Fruit fly (Drosophila melanogaster) whole organism, larva: Measurements from ENCODE around the gene CG4537.
A peak's percentile ranks its signal among the peaks of the same experiment; 100 is the strongest.

ENCODE experiments used
- noc ChIP-seq: fragments of 200-800 bp; sonication (Bioruptor generic); optimal IDR thresholded peaks from 3 replicates; lab custom pipeline; 2019; ENCODE audit warnings: missing biosample characterization, mild to moderate bottlenecking, missing genetic modification characterization, moderate library complexity

The CG4537 gene

DNA sequence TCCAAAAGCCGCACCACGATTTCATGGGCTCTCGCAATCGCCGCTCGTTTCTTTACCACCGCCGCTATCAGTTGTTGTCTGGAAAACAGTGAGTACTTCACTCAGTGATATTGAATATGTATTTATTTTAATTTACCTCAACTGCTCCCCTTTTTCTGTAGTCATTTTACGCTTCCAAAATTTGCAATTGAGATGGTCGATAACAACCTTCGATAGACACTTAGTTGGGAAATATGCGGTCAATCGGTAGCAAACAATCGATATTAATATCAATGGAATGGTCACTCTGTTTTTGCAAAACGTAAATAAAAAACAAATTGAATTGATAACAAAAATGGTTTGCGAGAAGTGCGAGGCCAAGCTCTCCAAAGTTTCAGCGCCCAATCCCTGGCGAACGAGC is at the start of gene CG4537, which contains the start of gene CG34183:
TSS of gene CG4537 (plus strand) at position 310 of the 400 bp plus-strand sequence.
TSS of gene CG34183 (minus strand) at position 197 of the 400 bp plus-strand sequence.
- no peak for TF ChIP-seq noc (tag; lab: Kevin White, UChicago)

dm6 chr2L:9850788-9851187 is 39.9 kb upstream of the CG4537 start:
- TF ChIP-seq noc (tag; lab: Kevin White, UChicago) = no peak

DNA sequence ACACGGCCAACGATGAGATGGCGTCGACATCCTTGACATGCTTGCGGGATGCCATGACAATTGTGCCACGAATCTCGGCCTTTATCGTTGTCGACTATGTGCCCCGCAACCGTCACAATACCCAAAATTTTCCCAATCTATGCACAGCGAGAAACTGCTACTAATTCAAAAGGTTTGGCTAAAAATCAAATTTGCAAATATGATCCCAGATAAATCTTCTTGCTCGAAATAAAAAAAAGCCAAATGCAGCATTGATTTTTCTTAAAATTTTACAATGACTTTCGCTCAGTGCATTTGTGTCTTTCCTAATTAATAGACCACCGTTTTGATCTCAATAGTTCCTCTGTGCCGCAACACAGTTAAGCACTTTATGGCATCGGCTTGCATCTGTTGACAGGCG is 27.7 kb upstream of the CG4537 start:
- TF ChIP-seq noc (tag; lab: Kevin White, UChicago) = no peak

DNA sequence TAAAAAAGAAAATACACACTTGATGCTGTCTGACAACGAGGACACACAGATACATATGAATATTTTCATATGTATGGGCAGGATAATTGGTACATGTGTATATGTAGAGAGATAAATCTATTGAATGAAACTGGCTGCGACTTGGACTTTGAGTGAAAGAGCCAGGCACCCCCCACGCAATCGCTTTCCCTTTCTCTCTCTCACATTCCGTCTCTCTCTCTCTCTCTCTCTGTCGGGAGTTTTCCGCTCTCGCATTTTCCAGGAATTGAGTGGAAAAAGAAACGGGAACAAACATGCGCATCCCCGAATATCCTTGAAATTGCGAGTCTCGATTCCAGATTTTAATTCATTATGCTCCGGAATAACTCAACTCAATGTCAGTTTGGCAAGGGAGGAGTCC is 27.2 kb upstream of the CG4537 start:
- no peak for TF ChIP-seq noc (tag; lab: Kevin White, UChicago)

DNA sequence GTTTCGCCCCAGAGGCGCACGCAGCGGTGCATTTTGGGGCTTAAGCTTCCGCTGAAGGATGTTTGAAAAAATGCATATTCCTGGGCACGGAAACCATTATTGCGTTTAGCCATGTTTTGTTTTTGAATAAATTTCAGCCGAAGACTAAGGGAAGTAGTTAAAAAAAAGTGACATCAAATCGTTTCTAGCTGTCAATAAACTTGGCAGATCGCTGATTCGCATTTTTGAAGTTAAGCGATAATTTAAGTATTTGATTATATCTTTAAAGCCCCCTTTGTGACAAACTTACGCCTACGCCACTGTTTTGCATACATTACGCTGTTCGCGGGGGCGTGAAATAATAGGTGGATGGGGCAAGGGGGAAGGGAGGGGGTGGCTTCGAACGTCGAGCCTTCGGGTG is 26.3 kb upstream of the CG4537 start:
- peak; percentile 16 for TF ChIP-seq noc (tag; lab: Kevin White, UChicago)

DNA sequence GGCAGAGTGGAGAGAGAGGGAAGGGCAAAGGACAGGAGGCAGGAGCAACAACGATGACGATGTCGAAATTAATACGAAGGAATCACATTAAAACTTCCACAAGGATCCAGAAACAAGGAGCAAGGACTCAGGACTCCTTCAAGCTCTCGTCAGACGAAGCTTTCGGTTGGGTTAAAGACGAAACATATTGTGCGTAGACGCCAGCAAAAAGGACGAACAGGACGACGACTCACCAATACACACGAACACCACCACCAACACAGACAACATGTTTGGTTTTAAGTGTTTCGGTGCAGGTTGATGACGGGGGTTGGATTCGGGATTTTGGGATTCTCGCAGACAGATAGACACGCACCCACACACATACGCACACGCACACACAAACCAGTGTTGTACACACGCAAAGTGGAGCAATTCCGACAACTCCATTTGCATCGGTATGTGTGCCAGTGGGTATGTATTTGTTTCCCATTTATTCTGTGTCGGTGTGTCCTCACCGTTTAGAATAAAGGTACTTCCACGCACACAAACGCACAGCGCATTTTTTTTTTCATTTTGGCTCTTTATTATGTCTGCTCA is 8.2 kb upstream of the CG4537 start:
- TF ChIP-seq noc (tag; lab: Kevin White, UChicago) = no peak

DNA sequence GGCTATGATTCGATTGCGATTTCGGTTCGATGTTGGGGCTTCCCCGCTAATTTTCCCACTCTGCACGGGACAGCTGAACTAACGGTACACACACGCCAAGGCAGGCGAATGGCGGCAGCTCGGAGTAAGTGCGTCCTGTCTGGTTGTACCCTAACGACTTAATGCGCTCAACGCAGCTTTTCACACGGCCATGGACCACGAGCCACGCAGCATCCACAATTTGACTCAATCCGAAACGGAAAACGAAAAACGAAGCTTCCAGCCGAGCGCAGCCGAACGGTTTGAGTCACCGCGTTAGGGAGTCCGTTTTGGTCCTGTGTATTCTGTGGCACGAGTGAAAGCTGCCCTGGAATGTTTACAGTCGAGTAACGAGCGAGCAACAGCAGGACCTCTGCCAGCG is 4.6 kb upstream of the CG4537 start, which contains the start of gene nAChRalpha6:
TSS of gene nAChRalpha6 (minus strand) at position 165 of the 400 bp plus-strand sequence.
- no peak for TF ChIP-seq noc (tag; lab: Kevin White, UChicago)

dm6 chr2L:9887856-9888269 is 2.8 kb upstream of the CG4537 start, which contains the start of gene Fkbp59:
Gene Fkbp59, plus strand, starts transcription at chr2L:9888005.
- TF ChIP-seq noc (tag; lab: Kevin White, UChicago) = no peak

dm6 chr2L:9893183-9893582 is 2.5 kb downstream of the CG4537 start, which contains the start of gene mtDNA-helicase:
Gene mtDNA-helicase, minus strand, starts transcription at chr2L:9893446.
- no peak for TF ChIP-seq noc (tag; lab: Kevin White, UChicago)

DNA sequence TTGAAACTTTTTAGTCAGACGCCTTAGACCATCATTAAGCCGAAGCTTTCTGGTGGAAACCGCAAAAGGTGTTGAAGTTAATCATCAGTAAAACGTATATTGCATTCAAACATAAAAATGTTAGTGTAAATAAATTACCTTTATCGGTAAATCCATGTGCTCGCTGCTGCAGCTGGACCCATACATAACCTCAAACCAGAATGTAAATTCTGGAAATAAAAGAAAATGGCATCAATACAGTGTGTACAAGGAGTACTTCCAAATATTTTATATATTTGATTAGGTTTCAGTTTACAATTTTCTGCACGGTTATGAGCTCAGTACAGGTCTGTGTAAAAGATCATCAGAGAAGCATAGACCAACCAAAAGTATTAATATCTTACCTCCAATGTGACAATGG is 3.5 kb downstream of the CG4537 start:
- TF ChIP-seq noc (tag; lab: Kevin White, UChicago) = no peak

- peak; percentile 52 for TF ChIP-seq noc (tag; lab: Kevin White, UChicago)
Observed at dm6 chr2L:9894871-9895364, 4.2 kb downstream of the CG4537 start, which contains the start of gene Bka. Gene Bka, plus strand, starts transcription at chr2L:9895287.

- peak; percentile 20 for TF ChIP-seq noc (tag; lab: Kevin White, UChicago)
Observed at dm6 chr2L:9897296-9897695, 6.6 kb downstream of the CG4537 start, which contains the start of gene RpS2. Gene RpS2, minus strand, starts transcription at chr2L:9897552.

DNA sequence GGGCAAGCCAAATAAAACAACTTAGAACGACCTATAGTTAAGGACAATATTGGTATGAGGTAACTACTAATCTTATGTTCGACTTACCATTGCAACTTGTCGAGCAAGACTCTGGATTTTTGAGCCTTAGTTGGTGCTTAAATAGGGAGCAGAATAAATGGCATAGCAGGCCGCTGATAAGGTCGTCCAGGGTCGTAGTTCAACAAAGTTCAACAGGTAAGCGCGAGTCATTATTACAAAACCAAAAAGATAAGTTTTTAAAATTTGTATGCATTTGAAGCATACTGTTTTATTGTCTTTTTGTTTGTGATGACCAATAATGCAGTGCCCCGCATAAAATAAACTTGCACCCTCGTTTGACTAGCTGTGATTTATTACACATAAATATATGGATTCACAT is 12.3 kb downstream of the CG4537 start, which contains the start of gene Muc30E:
TSS of gene Muc30E (minus strand) at position 101 of the 400 bp plus-strand sequence.
- TF ChIP-seq noc (tag; lab: Kevin White, UChicago) = no peak

DNA sequence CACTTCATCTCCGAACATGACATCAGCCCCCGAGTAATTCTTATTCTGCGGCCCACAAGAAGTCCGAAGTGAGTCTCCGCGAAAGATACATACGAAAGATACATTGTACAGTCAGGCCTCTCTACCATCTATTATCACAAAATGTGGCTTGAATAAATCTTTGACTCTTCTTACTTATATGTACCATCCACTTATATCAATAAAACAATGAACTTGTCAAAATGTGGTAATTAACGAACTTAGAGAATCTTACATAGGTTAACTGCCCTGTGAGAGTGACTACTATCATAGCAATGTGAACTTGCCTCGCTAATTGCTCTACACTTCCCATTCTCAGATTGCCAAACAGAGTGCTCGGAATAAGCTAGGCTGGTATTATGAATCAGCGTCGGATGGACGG is 16.0 kb downstream of the CG4537 start:
- TF ChIP-seq noc (tag; lab: Kevin White, UChicago) = no peak

DNA sequence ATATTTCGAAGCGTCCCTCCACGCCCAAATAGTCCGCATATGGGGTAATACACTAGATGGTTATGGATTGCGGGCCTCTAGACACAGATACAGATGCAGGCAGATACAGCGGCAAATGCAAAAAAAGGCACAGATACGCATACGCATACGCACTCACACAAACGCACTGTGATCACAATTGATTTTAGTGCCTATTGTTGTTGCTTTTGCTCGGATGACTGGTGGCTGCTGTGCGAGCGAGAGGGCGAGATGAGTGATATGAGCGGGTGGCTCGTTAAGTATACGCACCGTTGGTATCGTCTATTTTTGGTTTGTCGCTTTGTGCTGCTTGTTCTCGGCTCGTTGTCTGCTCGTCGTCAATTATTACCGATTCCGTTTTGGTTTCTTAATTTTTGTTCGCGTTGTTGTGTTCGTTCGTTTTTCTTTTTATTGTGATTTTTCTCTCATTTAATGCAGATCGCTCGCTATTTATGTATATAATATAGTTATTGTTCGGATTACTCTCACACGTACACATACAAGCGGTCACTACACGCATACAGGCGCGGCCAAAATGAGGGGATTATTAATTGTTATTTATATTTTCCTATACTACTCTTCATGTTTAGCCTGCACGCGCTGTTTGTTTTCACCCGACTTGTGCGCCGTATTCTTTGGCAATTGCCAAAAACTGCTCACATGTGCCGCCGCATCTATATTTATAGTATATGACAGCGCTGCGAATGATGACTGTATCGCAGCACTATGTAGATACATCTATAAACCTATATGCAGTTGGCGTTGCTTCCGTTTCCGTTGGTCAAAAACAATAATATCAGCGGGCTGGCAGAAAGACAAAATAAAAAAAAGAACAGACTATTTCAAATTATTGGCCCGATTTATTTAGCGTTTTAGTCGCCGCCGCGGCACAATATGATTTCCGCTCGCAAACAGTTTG is 16.9 kb downstream of the CG4537 start:
- no peak for TF ChIP-seq noc (tag; lab: Kevin White, UChicago)

DNA sequence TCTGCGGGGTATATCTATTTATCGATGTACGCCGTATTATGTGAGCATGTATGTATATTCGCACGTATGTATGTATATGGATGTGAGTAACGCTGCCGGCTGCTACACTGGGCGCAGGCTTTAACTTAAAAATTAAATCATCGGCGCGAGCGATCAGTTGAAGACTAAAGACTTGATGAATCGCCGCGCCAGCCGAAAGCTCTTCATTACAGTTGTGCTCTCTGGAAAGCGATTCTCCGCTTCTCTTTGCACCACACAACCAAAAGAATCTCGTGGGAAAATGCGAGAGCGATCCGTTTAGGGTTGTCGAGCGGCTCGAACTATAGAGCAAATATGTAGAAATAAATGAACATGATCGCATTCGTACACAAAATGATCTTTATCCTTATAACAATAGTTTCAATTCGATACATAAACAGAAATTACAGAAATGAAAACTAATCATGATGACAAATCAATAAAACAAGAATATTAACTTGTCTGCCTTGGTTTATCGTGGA is 17.8 kb downstream of the CG4537 start, which contains the start of gene CG13124:
TSS of gene CG13124 (minus strand) at position 166 of the 500 bp plus-strand sequence.
- TF ChIP-seq noc (tag; lab: Kevin White, UChicago) = no peak
